Fruit fly (Drosophila melanogaster): ENCODE measurements around the gene Raf.

The Raf gene

DNA sequence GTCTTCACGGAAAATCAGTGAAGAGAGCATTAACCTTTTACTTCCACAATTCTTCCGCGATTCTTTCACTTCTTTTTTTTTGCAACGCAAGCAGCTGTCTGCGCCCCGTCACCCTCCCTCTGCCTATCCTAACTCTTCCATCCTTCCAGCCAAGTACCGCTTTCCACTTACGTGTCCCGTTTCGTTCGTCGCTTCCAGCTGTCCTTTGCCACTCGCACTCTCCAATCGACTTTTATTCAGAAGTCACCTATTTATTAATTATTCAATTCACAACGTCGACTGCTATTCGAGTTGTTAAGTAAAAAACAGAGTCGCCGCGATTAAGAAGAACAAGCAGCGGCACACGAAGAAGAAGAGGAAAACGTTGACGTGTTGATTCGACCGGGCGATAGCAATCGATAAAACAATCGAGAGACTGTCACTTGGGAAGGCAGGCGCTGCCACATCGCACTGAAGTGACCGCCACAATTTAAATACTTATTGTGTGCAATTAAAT lies 20.5 kb upstream of the Raf start, which contains the start of gene Grp170 (continued):
- TF ChIP-seq nom (GFP tag; optimal IDR thresholded peaks at IDR 0.05), result peak; percentile 51
- TF ChIP-seq Myb (GFP tag; optimal IDR thresholded peaks at IDR 0.05), result peak; percentile 48
- peak; percentile 92 for TF ChIP-seq bbx (GFP tag; IDR thresholded peaks at IDR 0.05; ENCODE audit: partially characterized antibody)
- TF ChIP-seq pfk (GFP tag; optimal IDR thresholded peaks at IDR 0.05), result no peak
- TF ChIP-seq CG14860 (GFP tag; IDR thresholded peaks at IDR 0.05; ENCODE audit: partially characterized antibody), result peak; percentile 78
- no peak for TF ChIP-seq Fer3 (tag; optimal IDR thresholded peaks at IDR 0.05)
- peak; percentile 34 for TF ChIP-seq nmo (GFP tag; optimal IDR thresholded peaks at IDR 0.05)
- TF ChIP-seq Jarid2 (GFP tag; optimal IDR thresholded peaks at IDR 0.05), result no peak
- peak; percentile 39 for TF ChIP-seq phol (tag; optimal IDR thresholded peaks at IDR 0.05)
- no peak for TF ChIP-seq CG8765 (GFP tag; IDR thresholded peaks at IDR 0.05)
- peak; percentile 45 for TF ChIP-seq sqz (GFP tag; optimal IDR thresholded peaks at IDR 0.05)
- TF ChIP-seq Sin3A (optimal IDR thresholded peaks at IDR 0.05), result peak; percentile 72
- TF ChIP-seq CG6791 (GFP tag; IDR thresholded peaks at IDR 0.05; ENCODE audit: partially characterized antibody), result peak; percentile 95
- peak; percentile 78 for TF ChIP-seq sna (GFP tag; IDR thresholded peaks at IDR 0.05; ENCODE audit: partially characterized antibody)
- no peak for TF ChIP-seq CG11695 (GFP tag; IDR thresholded peaks at IDR 0.05)
- no peak for TF ChIP-seq Dip2 (GFP tag; IDR thresholded peaks at IDR 0.05)
- peak; percentile 34 for TF ChIP-seq Fer1 (GFP tag; optimal IDR thresholded peaks at IDR 0.05)
- no peak for TF ChIP-seq klu (GFP tag; IDR thresholded peaks at IDR 0.05)
- peak; percentile 96 for TF ChIP-seq Dp (GFP tag; optimal IDR thresholded peaks at IDR 0.05)
- TF ChIP-seq CG2199 (GFP tag; IDR thresholded peaks at IDR 0.05), result no peak
- no peak for TF ChIP-seq Max (GFP tag; optimal IDR thresholded peaks at IDR 0.05)
- peak; percentile 8 for TF ChIP-seq CG10431 (GFP tag; optimal IDR thresholded peaks at IDR 0.05)
- no peak for TF ChIP-seq Chrac-16 (GFP tag; optimal IDR thresholded peaks at IDR 0.05)
- peak; percentile 85 for TF ChIP-seq inv (GFP tag; IDR thresholded peaks at IDR 0.05; ENCODE audit: partially characterized antibody)
- TF ChIP-seq Doc3 (GFP tag; IDR thresholded peaks at IDR 0.05; ENCODE audit: partially characterized antibody), result peak; percentile 69
- TF ChIP-seq CG6175 (GFP tag; IDR thresholded peaks at IDR 0.05), result no peak
- TF ChIP-seq CG34376 (GFP tag; optimal IDR thresholded peaks at IDR 0.05), result peak; percentile 38
- TF ChIP-seq CG13894 (tag; optimal IDR thresholded peaks at IDR 0.05), result peak; percentile 35
- no peak for TF ChIP-seq Ada2b (GFP tag; IDR thresholded peaks at IDR 0.05)
- no peak for TF ChIP-seq CG1792 (GFP tag; optimal IDR thresholded peaks at IDR 0.05)
- no peak for TF ChIP-seq pum (GFP tag; optimal IDR thresholded peaks at IDR 0.05)
- peak; percentile 2 for TF ChIP-seq ems (GFP tag; optimal IDR thresholded peaks at IDR 0.05)
- TF ChIP-seq CG10267 (tag; optimal IDR thresholded peaks at IDR 0.05), result peak; percentile 47
- peak; percentile 52 for TF ChIP-seq stwl (tag; optimal IDR thresholded peaks at IDR 0.05)
- peak; percentile 35 for TF ChIP-seq CG2712 (tag; optimal IDR thresholded peaks at IDR 0.05)
- peak; percentile 90; the same call in 3 of the 4 replicates for TF ChIP-seq chinmo (GFP tag; IDR thresholded peaks at IDR 0.05; ENCODE audit: partially characterized antibody)
- TF ChIP-seq Asciz (GFP tag; optimal IDR thresholded peaks at IDR 0.05), result no peak
- TF ChIP-seq org-1 (GFP tag; optimal IDR thresholded peaks at IDR 0.05), result no peak
- peak; percentile 86 for TF ChIP-seq unc-4 (GFP tag; IDR thresholded peaks at IDR 0.05; ENCODE audit: partially characterized antibody)
- peak; percentile 69 for TF ChIP-seq CG2129 (GFP tag; IDR thresholded peaks at IDR 0.05; ENCODE audit: partially characterized antibody)
- no peak for TF ChIP-seq CG8290 (GFP tag; optimal IDR thresholded peaks at IDR 0.05)
- peak in 1 of 2 experiments; percentile 35 for TF ChIP-seq CG8290 (tag; optimal IDR thresholded peaks at IDR 0.05)
- peak; percentile 22 for TF ChIP-seq CHES-1-like (GFP tag; optimal IDR thresholded peaks at IDR 0.05)
- no peak for TF ChIP-seq gsb-n (tag; optimal IDR thresholded peaks at IDR 0.05)
- no peak for TF ChIP-seq Gug (GFP tag; IDR thresholded peaks at IDR 0.05)
- TF ChIP-seq CG4328 (GFP tag; optimal IDR thresholded peaks at IDR 0.05), result no peak
- no peak for TF ChIP-seq B-H2 (GFP tag; optimal IDR thresholded peaks at IDR 0.05)
- peak; percentile 82 for TF ChIP-seq CG15514 (GFP tag; optimal IDR thresholded peaks at IDR 0.05)
- peak; percentile 27 for TF ChIP-seq CG12391 (tag; optimal IDR thresholded peaks at IDR 0.05)
- TF ChIP-seq pros (GFP tag; optimal IDR thresholded peaks at IDR 0.05), result no peak
